Worm (Caenorhabditis elegans) whole organism, late embryonic: ENCODE results near the gene F42E11.3.

Experiments used
- C08G9.2 ChIP-seq: sonication (generic microtip); optimal IDR thresholded peaks from 2 replicates; lab custom pipeline; 2016; ENCODE audit warnings: mild to moderate bottlenecking, missing genetic modification characterization, moderate library complexity, missing compliant biosample characterization
- F13H6.1 ChIP-seq: sonication (generic microtip); optimal IDR thresholded peaks from 2 replicates; lab custom pipeline; 2016; ENCODE audit warnings: missing genetic modification characterization, missing compliant biosample characterization
- K02D7.2 ChIP-seq: sonication (generic microtip); optimal IDR thresholded peaks from 2 replicates; lab custom pipeline; 2017; ENCODE audit warnings: mild to moderate bottlenecking, missing genetic modification characterization, missing compliant biosample characterization
- K09A11.1 ChIP-seq: sonication (generic microtip); optimal IDR thresholded peaks from 2 replicates; lab custom pipeline; 2017; ENCODE audit warnings: antibody characterized with exemption, mild to moderate bottlenecking, missing genetic modification characterization, missing compliant biosample characterization; ENCODE audit not compliant: insufficient read depth
- Y22D7AL.16 ChIP-seq: sonication (generic microtip); optimal IDR thresholded peaks from 2 replicates; lab custom pipeline; 2016; ENCODE audit warnings: missing genetic modification characterization, missing compliant biosample characterization
- ahr-1 ChIP-seq: sonication (generic microtip); optimal IDR thresholded peaks from 2 replicates; lab custom pipeline; 2016; ENCODE audit warnings: missing genetic modification characterization, missing compliant biosample characterization
- ama-1 ChIP-seq: fragments of 150-350 bp; optimal IDR thresholded peaks from 2 replicates; lab custom pipeline; 2014
- ceh-14 ChIP-seq: sonication (generic microtip); optimal IDR thresholded peaks from 2 replicates; lab custom pipeline; 2016; ENCODE audit warnings: missing genotype, missing genetic modification characterization, missing compliant biosample characterization
- ceh-2 ChIP-seq: sonication (generic microtip); optimal IDR thresholded peaks from 2 replicates; lab custom pipeline; 2016; ENCODE audit warnings: missing genotype, missing genetic modification characterization, missing compliant biosample characterization
- ceh-22 ChIP-seq: sonication (generic microtip); optimal IDR thresholded peaks from 2 replicates; lab custom pipeline; 2017; ENCODE audit warnings: missing biosample characterization, missing genetic modification characterization
- ceh-30 ChIP-seq: fragments of 150-350 bp; optimal IDR thresholded peaks from 2 replicates; lab custom pipeline; 2014; ENCODE audit warnings: missing biosample characterization, missing genetic modification characterization
- ceh-31 ChIP-seq: sonication (generic microtip); optimal IDR thresholded peaks from 2 replicates; lab custom pipeline; 2016; ENCODE audit warnings: missing genetic modification characterization, missing compliant biosample characterization
- ceh-34 ChIP-seq: sonication (generic microtip); optimal IDR thresholded peaks from 2 replicates; lab custom pipeline; 2016; ENCODE audit warnings: mild to moderate bottlenecking, missing genetic modification characterization, missing compliant biosample characterization
- ceh-45 ChIP-seq: fragments of 200-800 bp; sonication (Bioruptor generic); IDR thresholded peaks from 2 replicates; pipeline ENCODE4 v1.3.6; 2022; ENCODE audit warnings: missing genetic modification reagents, missing genetic modification characterization, missing compliant biosample characterization
- ceh-48 ChIP-seq: sonication (generic microtip); optimal IDR thresholded peaks from 2 replicates; lab custom pipeline; 2016; ENCODE audit warnings: missing genetic modification characterization, inconsistent platforms, missing compliant biosample characterization
- ceh-6 ChIP-seq: fragments of 200-800 bp; sonication (Bioruptor generic); optimal IDR thresholded peaks from 2 replicates; lab custom pipeline; 2018; ENCODE audit warnings: mild to moderate bottlenecking, missing genetic modification characterization, missing compliant biosample characterization
- dve-1 ChIP-seq: sonication (generic microtip); optimal IDR thresholded peaks from 2 replicates; lab custom pipeline; 2017; ENCODE audit warnings: antibody characterized with exemption, mild to moderate bottlenecking, missing genetic modification characterization, missing compliant biosample characterization
- elt-2 ChIP-seq: sonication (generic microtip); optimal IDR thresholded peaks from 2 replicates; lab custom pipeline; 2016; ENCODE audit warnings: missing genetic modification reagents, missing genetic modification characterization, missing compliant biosample characterization
- elt-4 ChIP-seq: sonication (generic microtip); optimal IDR thresholded peaks from 2 replicates; lab custom pipeline; 2016; ENCODE audit warnings: missing genetic modification characterization, missing compliant biosample characterization
- ets-4 ChIP-seq: sonication (generic microtip); optimal IDR thresholded peaks from 2 replicates; lab custom pipeline; 2016; ENCODE audit warnings: missing genetic modification characterization, missing compliant biosample characterization
- eyg-1 ChIP-seq: sonication (generic microtip); optimal IDR thresholded peaks from 2 replicates; lab custom pipeline; 2016; ENCODE audit warnings: missing genotype, missing genetic modification characterization, missing compliant biosample characterization
- fax-1 ChIP-seq: sonication (generic microtip); optimal IDR thresholded peaks from 2 replicates; lab custom pipeline; 2016; ENCODE audit warnings: missing genotype, missing genetic modification characterization, missing compliant biosample characterization
- fkh-6 ChIP-seq: sonication (generic microtip); optimal IDR thresholded peaks from 2 replicates; lab custom pipeline; 2016; ENCODE audit warnings: missing genetic modification characterization, missing compliant biosample characterization
- hlh-30 ChIP-seq: sonication (generic microtip); optimal IDR thresholded peaks from 2 replicates; lab custom pipeline; 2017; ENCODE audit warnings: antibody characterized with exemption, missing genetic modification characterization, missing compliant biosample characterization; ENCODE audit not compliant: insufficient read depth
- hlh-8 ChIP-seq: sonication (generic microtip); optimal IDR thresholded peaks from 2 replicates; lab custom pipeline; 2016; ENCODE audit warnings: missing genotype, missing genetic modification characterization, missing compliant biosample characterization
- lin-11 ChIP-seq: fragments of 200-800 bp; sonication (Bioruptor generic); optimal IDR thresholded peaks from 2 replicates; lab custom pipeline; 2018; ENCODE audit warnings: mild to moderate bottlenecking, missing genetic modification characterization, missing compliant biosample characterization
- mec-3 ChIP-seq: sonication (generic microtip); optimal IDR thresholded peaks from 2 replicates; lab custom pipeline; 2016; ENCODE audit warnings: borderline replicate concordance, missing genetic modification characterization, missing compliant biosample characterization
- odd-2 ChIP-seq: sonication (generic microtip); optimal IDR thresholded peaks from 2 replicates; lab custom pipeline; 2017; ENCODE audit warnings: antibody characterized with exemption, mild to moderate bottlenecking, missing genetic modification characterization, missing compliant biosample characterization
- pat-9 ChIP-seq: fragments of 200-800 bp; sonication (Bioruptor generic); optimal IDR thresholded peaks from 2 replicates; lab custom pipeline; 2018; ENCODE audit warnings: mild to moderate bottlenecking, missing genetic modification characterization, moderate library complexity, missing compliant biosample characterization
- pqm-1 ChIP-seq: sonication (generic microtip); optimal IDR thresholded peaks from 2 replicates; lab custom pipeline; 2016; ENCODE audit warnings: missing genetic modification characterization, missing compliant biosample characterization
- ref-2 ChIP-seq: sonication (generic microtip); optimal IDR thresholded peaks from 2 replicates; lab custom pipeline; 2016; ENCODE audit warnings: missing genetic modification characterization, missing compliant biosample characterization
- tbx-7 ChIP-seq: sonication (generic microtip); optimal IDR thresholded peaks from 2 replicates; lab custom pipeline; 2016; ENCODE audit warnings: missing genotype, missing genetic modification characterization, missing compliant biosample characterization
- ttx-3 ChIP-seq: sonication (generic microtip); optimal IDR thresholded peaks from 2 replicates; lab custom pipeline; 2016; ENCODE audit warnings: missing genetic modification reagents, missing genetic modification characterization, missing compliant biosample characterization
- unc-3 ChIP-seq, 2 experiments: fragments of 200-800 bp in 1 of 2; sonication (Bioruptor generic) in 1 of 2; sonication (generic microtip) in 1 of 2; conservative IDR thresholded peaks in 1 of 2; optimal IDR thresholded peaks in 1 of 2; 2 replicates each; pipeline versions ENCODE4 v1.3.6 to Lab custom; 2016 to 2022; ENCODE audit warnings: missing compliant biosample characterization in 2 of 2, missing genetic modification characterization in 2 of 2, missing genetic modification reagents in 1 of 2
- unc-42 ChIP-seq: sonication (generic microtip); optimal IDR thresholded peaks from 2 replicates; lab custom pipeline; 2016; ENCODE audit warnings: missing genotype, missing genetic modification characterization, missing compliant biosample characterization
- unc-55 ChIP-seq: sonication (generic microtip); optimal IDR thresholded peaks from 2 replicates; lab custom pipeline; 2017; ENCODE audit warnings: missing biosample characterization, missing genetic modification reagents, missing genetic modification characterization
- unc-86 ChIP-seq: sonication (generic microtip); optimal IDR thresholded peaks from 2 replicates; lab custom pipeline; 2016; ENCODE audit warnings: missing genetic modification characterization, missing compliant biosample characterization
- zip-5 ChIP-seq: sonication (generic microtip); optimal IDR thresholded peaks from 2 replicates; lab custom pipeline; 2016; ENCODE audit warnings: missing genetic modification characterization, missing compliant biosample characterization

The F42E11.3 gene

ce11 chrX:11375509-11375908, at the start of gene F42E11.3:
F42E11.3 (minus strand) TSS chrX:11375609.
- TF ChIP-seq ama-1 (lab: Kevin White, UChicago) (peak; percentile 31), fax-1 (no peak)

- TF ChIP-seq pat-9 (tag; lab: Kevin White, UChicago) (no peak), ceh-6 (GFP tag; lab: Kevin White, UChicago) (no peak), ref-2 (tag; lab: Kevin White, UChicago) (peak; percentile 16), ceh-14 (no peak)
These were observed 44.6 kb upstream of the F42E11.3 start, which contains the start of gene F46C3.6 for ce11 chrX:11419988-11420387. F46C3.6 (minus strand) TSS chrX:11420074.

- no peak for TF ChIP-seq ets-4
- TF ChIP-seq C08G9.2, result no peak
- TF ChIP-seq unc-55 (GFP tag; lab: Kevin White, UChicago), result no peak
- TF ChIP-seq K09A11.1 (tag; lab: Kevin White, UChicago), result no peak
- TF ChIP-seq ceh-45, result no peak
- TF ChIP-seq unc-42 (tag; lab: Kevin White, UChicago), result no peak
- no peak for TF ChIP-seq Y22D7AL.16 (tag; lab: Kevin White, UChicago)
- TF ChIP-seq ceh-31 (tag; lab: Kevin White, UChicago), result no peak
- TF ChIP-seq ceh-2, result no peak
- no peak for TF ChIP-seq ceh-6 (GFP tag; lab: Kevin White, UChicago)
- no peak for TF ChIP-seq ceh-48 (tag; lab: Kevin White, UChicago)
- no peak for TF ChIP-seq odd-2 (tag; lab: Kevin White, UChicago)
- no peak for TF ChIP-seq pqm-1 (tag; lab: Kevin White, UChicago)
- no peak for TF ChIP-seq fax-1
- no peak for TF ChIP-seq tbx-7 (tag; lab: Kevin White, UChicago)
- TF ChIP-seq fkh-6 (tag; lab: Kevin White, UChicago), result no peak
- TF ChIP-seq ttx-3 (tag; lab: Kevin White, UChicago), result no peak
- TF ChIP-seq ama-1 (lab: Kevin White, UChicago), result no peak
These were observed 43.3 kb upstream of the F42E11.3 start, which contains the start of gene F46C3.2 for ce11 chrX:11418667-11419066. F46C3.2 (minus strand) TSS chrX:11418767.

ce11 chrX:11414837-11415550, 39.6 kb upstream of the F42E11.3 start, which contains the start of gene pek-1:
pek-1 (minus strand) TSS chrX:11414887.
- TF ChIP-seq fax-1 (no peak), hlh-30 (tag; lab: Kevin White, UChicago) (peak; percentile 61), hlh-8 (tag; lab: Kevin White, UChicago) (no peak), elt-4 (tag; lab: Kevin White, UChicago) (no peak), ceh-22 (tag; lab: Kevin White, UChicago) (no peak), ref-2 (tag; lab: Kevin White, UChicago) (peak; percentile 64), fkh-6 (tag; lab: Kevin White, UChicago) (no peak), C08G9.2 (no peak), tbx-7 (tag; lab: Kevin White, UChicago) (no peak), pat-9 (tag; lab: Kevin White, UChicago) (no peak), zip-5 (tag; lab: Kevin White, UChicago) (no peak), ceh-34 (tag; lab: Kevin White, UChicago) (no peak), ahr-1 (tag; lab: Kevin White, UChicago) (no peak), unc-3 (GFP tag; conservative IDR thresholded peaks at IDR 0.05; lab: Robert Waterston, UW) (no peak), unc-3 (tag; optimal IDR thresholded peaks at IDR 0.05; lab: Kevin White, UChicago) (no peak), mec-3 (tag; lab: Kevin White, UChicago) (no peak), F13H6.1 (tag; lab: Kevin White, UChicago) (no peak), ceh-30 (tag; lab: Kevin White, UChicago) (no peak), dve-1 (no peak), unc-86 (no peak), eyg-1 (no peak), K02D7.2 (tag; lab: Kevin White, UChicago) (no peak), elt-2 (tag; lab: Kevin White, UChicago) (peak; percentile 32), lin-11 (tag; lab: Kevin White, UChicago) (no peak)
